Fruit fly (Drosophila melanogaster) whole organism, embryonic: ENCODE results near the gene RpL18.

Experiments used
- ATbp ChIP-seq: fragments of 200-800 bp; sonication (Bioruptor generic); optimal IDR thresholded peaks from 2 replicates; lab custom pipeline; 2017; ENCODE audit warnings: missing biosample characterization, mild to moderate bottlenecking, missing genetic modification characterization, missing genetic modification reagents
- Aef1 ChIP-seq: fragments of 200-800 bp; sonication (Bioruptor generic); IDR thresholded peaks from 3 replicates; pipeline ENCODE4 v1.3.6; 2022; ENCODE audit warnings: missing biosample characterization, missing genetic modification characterization
- Atf-2 ChIP-seq: fragments of 200-800 bp; sonication (Bioruptor generic); optimal IDR thresholded peaks from 2 replicates; lab custom pipeline; 2016; ENCODE audit warnings: missing biosample characterization, missing genetic modification characterization
- BEAF-32 ChIP-seq: fragments of 200-800 bp; sonication (Bioruptor generic); optimal IDR thresholded peaks from 3 replicates; lab custom pipeline; 2017; ENCODE audit warnings: missing biosample characterization, missing genetic modification characterization, mild to moderate bottlenecking, moderate library complexity, missing genetic modification reagents
- Bdp1 ChIP-seq: fragments of 200-800 bp; sonication (Bioruptor generic); optimal IDR thresholded peaks from 3 replicates; lab custom pipeline; 2016; ENCODE audit warnings: missing biosample characterization, missing genetic modification characterization
- Bteb2 ChIP-seq: fragments of 200-800 bp; sonication (Bioruptor generic); optimal IDR thresholded peaks from 2 replicates; lab custom pipeline; 2016; ENCODE audit warnings: missing biosample characterization, missing genetic modification characterization
- CG10274 ChIP-seq: fragments of 200-800 bp; sonication (Bioruptor generic); optimal IDR thresholded peaks from 3 replicates; lab custom pipeline; 2017; ENCODE audit warnings: missing biosample characterization, mild to moderate bottlenecking, missing genetic modification characterization
- CG13424 ChIP-seq: fragments of 200-800 bp; sonication (Bioruptor generic); optimal IDR thresholded peaks from 2 replicates; lab custom pipeline; 2019; ENCODE audit warnings: missing biosample characterization, mild to moderate bottlenecking, missing genetic modification characterization, moderate library complexity
- CG14710 ChIP-seq: fragments of 200-800 bp; sonication (Bioruptor generic); optimal IDR thresholded peaks from 3 replicates; lab custom pipeline; 2019; ENCODE audit warnings: missing biosample characterization, mild to moderate bottlenecking, missing genetic modification characterization, moderate library complexity
- CG15479 ChIP-seq: fragments of 200-800 bp; sonication (Bioruptor generic); optimal IDR thresholded peaks from 3 replicates; lab custom pipeline; 2019; ENCODE audit warnings: missing biosample characterization, mild to moderate bottlenecking, missing genetic modification characterization, moderate library complexity
- CG17361 ChIP-seq: fragments of 200-800 bp; sonication (Bioruptor generic); IDR thresholded peaks from 3 replicates; pipeline ENCODE4 v1.3.6; 2022; ENCODE audit warnings: missing biosample characterization, missing genetic modification characterization
- CG17612 ChIP-seq: fragments of 200-800 bp; sonication (Bioruptor generic); IDR thresholded peaks from 2 replicates; pipeline ENCODE4 v1.3.6; 2022; ENCODE audit warnings: missing biosample characterization, missing genetic modification characterization
- CG17829 ChIP-seq: fragments of 200-800 bp; optimal IDR thresholded peaks from 2 replicates; lab custom pipeline; 2019; ENCODE audit warnings: missing biosample characterization, mild to moderate bottlenecking, missing genetic modification characterization, moderate library complexity
- CG18476 ChIP-seq: fragments of 200-800 bp; sonication (Bioruptor generic); optimal IDR thresholded peaks from 2 replicates; lab custom pipeline; 2016; ENCODE audit warnings: missing biosample characterization, mild to moderate bottlenecking, missing genetic modification characterization
- CG2199 ChIP-seq: fragments of 200-800 bp; sonication (Bioruptor generic); IDR thresholded peaks from 3 replicates; pipeline ENCODE4 v1.3.6; 2022; ENCODE audit warnings: missing biosample characterization, missing genetic modification characterization
- CG31224 ChIP-seq: fragments of 200-800 bp; sonication (Bioruptor generic); IDR thresholded peaks from 2 replicates; pipeline ENCODE4 v1.3.6; 2022; ENCODE audit warnings: missing biosample characterization, missing genetic modification characterization
- CG4360 ChIP-seq: fragments of 200-800 bp; sonication (Bioruptor generic); IDR thresholded peaks from 2 replicates; pipeline ENCODE4 v1.3.6; 2022; ENCODE audit warnings: missing biosample characterization, missing genetic modification characterization
- CG5245 ChIP-seq: fragments of 200-800 bp; sonication (Bioruptor generic); optimal IDR thresholded peaks from 3 replicates; lab custom pipeline; 2016; ENCODE audit warnings: missing biosample characterization, missing genetic modification characterization
- CG6254 ChIP-seq: fragments of 200-800 bp; sonication (Bioruptor generic); optimal IDR thresholded peaks from 3 replicates; lab custom pipeline; 2017; ENCODE audit warnings: mild to moderate bottlenecking, missing biosample characterization, missing genetic modification reagents, missing genetic modification characterization
- CG6854 ChIP-seq: fragments of 200-800 bp; sonication (Bioruptor generic); optimal IDR thresholded peaks from 3 replicates; lab custom pipeline; 2017; ENCODE audit warnings: missing biosample characterization, mild to moderate bottlenecking, missing genetic modification characterization
- CG8290 ChIP-seq, 3 experiments: fragments of 200-800 bp; sonication (Bioruptor generic); optimal IDR thresholded peaks; 2 replicates each; lab custom pipeline; 2016 to 2019; ENCODE audit warnings: missing biosample characterization in 3 of 3, missing genetic modification characterization in 3 of 3, mild to moderate bottlenecking in 2 of 3, moderate library complexity in 1 of 3
- CG8944 ChIP-seq: fragments of 200-800 bp; sonication (Bioruptor generic); optimal IDR thresholded peaks from 3 replicates; lab custom pipeline; 2016; ENCODE audit warnings: missing biosample characterization, missing genetic modification characterization
- D19A ChIP-seq: fragments of 200-800 bp; optimal IDR thresholded peaks from 3 replicates; lab custom pipeline; 2019; ENCODE audit warnings: missing biosample characterization, mild to moderate bottlenecking, missing genetic modification characterization, moderate library complexity
- Dll ChIP-seq: fragments of 200-800 bp; sonication (Bioruptor generic); IDR thresholded peaks from 4 replicates; pipeline ENCODE4 v1.3.6; 2022; ENCODE audit warnings: missing biosample characterization, missing genetic modification characterization; ENCODE audit not compliant: partially characterized antibody
- Mad ChIP-seq: fragments of 200-800 bp; sonication (Bioruptor generic); optimal IDR thresholded peaks from 2 replicates; lab custom pipeline; 2016; ENCODE audit warnings: missing biosample characterization, missing genetic modification characterization
- Poxn ChIP-seq: fragments of 200-800 bp; sonication (Bioruptor generic); IDR thresholded peaks from 2 replicates; pipeline ENCODE4 v1.3.6; 2022; ENCODE audit warnings: missing biosample characterization, missing genetic modification characterization
- Sin3A ChIP-seq: fragments of >200 bp; optimal IDR thresholded peaks from 2 replicates; lab custom pipeline; 2018
- TFAM ChIP-seq: fragments of 200-800 bp; sonication (Bioruptor generic); optimal IDR thresholded peaks from 2 replicates; lab custom pipeline; 2017; ENCODE audit warnings: missing biosample characterization, missing genetic modification characterization, inconsistent platforms
- Tbp ChIP-seq: fragments of >200 bp; optimal IDR thresholded peaks from 2 replicates; lab custom pipeline; 2018; ENCODE audit warnings: missing biosample characterization, missing genetic modification characterization
- Xrp1 ChIP-seq: fragments of 200-800 bp; sonication (Bioruptor generic); IDR thresholded peaks from 2 replicates; pipeline ENCODE4 v1.3.6; 2022; ENCODE audit warnings: missing biosample characterization, missing genetic modification characterization
- bowl ChIP-seq: fragments of 200-800 bp; sonication (Bioruptor generic); IDR thresholded peaks from 2 replicates; pipeline ENCODE4 v1.3.6; 2022; ENCODE audit warnings: missing biosample characterization, missing genetic modification characterization
- crol ChIP-seq: fragments of 200-800 bp; sonication (Bioruptor generic); IDR thresholded peaks from 2 replicates; pipeline ENCODE4 v1.3.6; 2022; ENCODE audit warnings: missing biosample characterization, missing genetic modification characterization
- fru ChIP-seq: fragments of >200 bp; optimal IDR thresholded peaks from 2 replicates; lab custom pipeline; 2017
- hkb ChIP-seq, 2 experiments: fragments of 200-800 bp in 1 of 2; fragments of >200 bp in 1 of 2; sonication (Bioruptor generic) in 1 of 2; IDR thresholded peaks in 1 of 2; optimal IDR thresholded peaks in 1 of 2; 2 replicates each; pipeline versions ENCODE4 v1.3.6 to Lab custom; 2017 to 2022; ENCODE audit warnings: missing biosample characterization in 1 of 2, missing genetic modification characterization in 1 of 2
- jigr1 ChIP-seq: fragments of 200-800 bp; sonication (Bioruptor generic); IDR thresholded peaks from 3 replicates; pipeline ENCODE4 v1.3.6; 2022; ENCODE audit warnings: missing biosample characterization, missing genetic modification characterization
- ken ChIP-seq: fragments of 200-800 bp; sonication (Bioruptor generic); IDR thresholded peaks from 3 replicates; pipeline ENCODE4 v1.3.6; 2022; ENCODE audit warnings: missing biosample characterization, missing genetic modification characterization
- klu ChIP-seq: fragments of 200-800 bp; sonication (Bioruptor generic); IDR thresholded peaks from 2 replicates; pipeline ENCODE4 v1.3.6; 2022; ENCODE audit warnings: missing biosample characterization, missing genetic modification characterization
- lola ChIP-seq, 3 experiments: fragments of >200 bp in 2 of 3; fragments of 200-800 bp in 1 of 3; sonication (Bioruptor generic) in 1 of 3; optimal IDR thresholded peaks; 2 replicates each; lab custom pipeline; 2017 to 2019; ENCODE audit warnings: missing biosample characterization in 3 of 3, missing genetic modification characterization in 3 of 3, mild to moderate bottlenecking in 1 of 3, moderate library complexity in 1 of 3
- nerfin-1 ChIP-seq: fragments of 200-800 bp; sonication (Bioruptor generic); optimal IDR thresholded peaks from 3 replicates; lab custom pipeline; 2019; ENCODE audit warnings: missing biosample characterization, mild to moderate bottlenecking, missing genetic modification characterization, moderate library complexity
- pnt ChIP-seq: fragments of 200-800 bp; sonication (Bioruptor generic); optimal IDR thresholded peaks from 3 replicates; lab custom pipeline; 2016; ENCODE audit warnings: missing biosample characterization, missing genetic modification characterization
- prd ChIP-seq, 3 experiments: fragments of >200 bp in 2 of 3; fragments of 200-800 bp in 1 of 3; sonication (Bioruptor generic) in 1 of 3; optimal IDR thresholded peaks in 2 of 3; IDR thresholded peaks in 1 of 3; 2 replicates in 2 of 3; 3 replicates in 1 of 3; pipeline versions ENCODE4 v1.3.6 to Lab custom; 2017 to 2022; ENCODE audit warnings: missing biosample characterization in 1 of 3, missing genetic modification characterization in 1 of 3
- repo ChIP-seq: fragments of 200-800 bp; sonication (Bioruptor generic); optimal IDR thresholded peaks from 2 replicates; lab custom pipeline; 2016; ENCODE audit warnings: missing biosample characterization, missing genetic modification characterization
- ro ChIP-seq: fragments of 200-800 bp; sonication (Bioruptor generic); IDR thresholded peaks from 2 replicates; pipeline ENCODE4 v1.3.6; 2022; ENCODE audit warnings: missing biosample characterization, missing genetic modification characterization
- sisA ChIP-seq: fragments of 200-800 bp; sonication (Bioruptor generic); IDR thresholded peaks from 2 replicates; pipeline ENCODE4 v1.3.6; 2022; ENCODE audit warnings: missing biosample characterization, missing genetic modification characterization
- slou ChIP-seq: fragments of 200-800 bp; sonication (Bioruptor generic); optimal IDR thresholded peaks from 3 replicates; lab custom pipeline; 2016; ENCODE audit warnings: missing biosample characterization, missing genetic modification characterization
- sob ChIP-seq: fragments of 200-800 bp; sonication (Bioruptor generic); IDR thresholded peaks from 2 replicates; pipeline ENCODE4 v1.3.6; 2022; ENCODE audit warnings: missing biosample characterization, missing genetic modification characterization
- tll ChIP-seq, 2 experiments: fragments of 200-800 bp in 1 of 2; fragments of >200 bp in 1 of 2; sonication (Bioruptor generic) in 1 of 2; optimal IDR thresholded peaks; 2 replicates each; lab custom pipeline; 2017 to 2019; ENCODE audit warnings: missing biosample characterization in 2 of 2, missing genetic modification characterization in 2 of 2, mild to moderate bottlenecking in 1 of 2, moderate library complexity in 1 of 2
- trh ChIP-seq: fragments of 200-800 bp; sonication (Bioruptor generic); optimal IDR thresholded peaks from 2 replicates; lab custom pipeline; 2016; ENCODE audit warnings: missing biosample characterization, missing genetic modification characterization
- yki ChIP-seq: fragments of >200 bp; optimal IDR thresholded peaks from 3 replicates; lab custom pipeline; 2018

RpL18 gene

DNA sequence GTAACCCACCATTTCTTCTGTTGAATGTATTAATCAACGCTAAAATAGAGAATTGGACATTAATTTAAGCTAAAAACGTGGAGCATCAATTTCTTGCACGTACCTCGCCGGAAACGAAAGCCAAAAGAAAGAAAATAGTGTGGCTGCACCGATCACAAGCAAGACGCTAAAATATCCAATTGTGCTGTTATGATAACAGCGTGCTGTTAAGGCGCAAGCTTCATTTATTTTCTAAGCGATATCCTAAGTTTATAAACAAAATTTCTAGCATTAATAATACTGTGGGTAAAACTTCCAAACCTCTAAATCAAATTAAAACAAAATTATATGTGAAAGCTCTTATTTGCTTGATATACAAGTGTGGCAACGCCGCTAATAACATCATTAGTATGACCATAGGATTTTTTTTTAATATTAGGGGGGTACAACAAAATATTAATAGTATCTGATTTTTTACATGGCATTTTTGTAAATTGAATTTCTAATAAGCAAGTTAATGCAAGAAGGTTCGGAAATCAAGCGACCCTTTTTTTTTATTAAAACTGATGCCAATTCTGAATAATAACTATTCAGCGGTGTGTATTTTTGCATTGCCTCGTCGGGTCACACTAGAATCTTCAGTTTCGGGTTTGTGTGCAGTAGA, at the start of gene RpL18, which contains the start of gene Neos (continued):
- TF ChIP-seq crol (GFP tag; lab: Robert Waterston, UW) = no peak
- no peak for TF ChIP-seq prd (optimal IDR thresholded peaks at IDR 0.05; lab: Kevin White, UChicago)
- peak; percentile 47; the same call in 2 of the 3 replicates for TF ChIP-seq prd (GFP tag; IDR thresholded peaks at IDR 0.05; lab: Robert Waterston, UW)
- peak; percentile 66 for TF ChIP-seq Bdp1
- peak; percentile 46 for TF ChIP-seq BEAF-32 (GFP tag; lab: Kevin White, UChicago)
- TF ChIP-seq Sin3A (lab: Kevin White, UChicago) = peak; percentile 36
- TF ChIP-seq CG17361 = peak; percentile 79; the same call in 2 of the 3 replicates
- TF ChIP-seq Aef1 (GFP tag; lab: Robert Waterston, UW) = no peak
- peak; percentile 41 for TF ChIP-seq sob (GFP tag; lab: Robert Waterston, UW)
- TF ChIP-seq Xrp1 (GFP tag; lab: Robert Waterston, UW) = no peak
- TF ChIP-seq CG5245 (GFP tag; lab: Kevin White, UChicago) = peak; percentile 46
- TF ChIP-seq CG31224 (GFP tag; lab: Robert Waterston, UW) = no peak
- no peak for TF ChIP-seq TFAM
- TF ChIP-seq slou (GFP tag; lab: Kevin White, UChicago) = no peak
- no peak for TF ChIP-seq CG2199
- peak; percentile 56 for TF ChIP-seq CG10274 (GFP tag; lab: Kevin White, UChicago)
- peak; percentile 48 for TF ChIP-seq Bteb2 (GFP tag; lab: Kevin White, UChicago)
- TF ChIP-seq bowl = no peak
- peak; percentile 78 for TF ChIP-seq CG18476 (GFP tag; lab: Kevin White, UChicago)
- TF ChIP-seq Dll (GFP tag; lab: Robert Waterston, UW) = 0 out of 4 replicates have a peak, but pooled peaks have one; percentile 41
- TF ChIP-seq trh (GFP tag; lab: Kevin White, UChicago) = peak; percentile 13
- TF ChIP-seq CG6254 = peak; percentile 62
- TF ChIP-seq CG15479 (GFP tag; lab: Kevin White, UChicago) = peak; percentile 11
- TF ChIP-seq Poxn (GFP tag; lab: Robert Waterston, UW) = no peak; the same call in 1 of the 2 replicates
- TF ChIP-seq lola (GFP tag; optimal IDR thresholded peaks at IDR 0.05; lab: Kevin White, UChicago) = peak in 1 of 3 experiments; percentile 50
- no peak for TF ChIP-seq hkb (optimal IDR thresholded peaks at IDR 0.05; lab: Kevin White, UChicago)
- peak; percentile 70 for TF ChIP-seq hkb (GFP tag; IDR thresholded peaks at IDR 0.05; lab: Robert Waterston, UW)
- TF ChIP-seq Atf-2 = peak; percentile 45
- TF ChIP-seq jigr1 (GFP tag; lab: Robert Waterston, UW) = no peak
- peak; percentile 57 for TF ChIP-seq nerfin-1 (tag; lab: Kevin White, UChicago)
- peak; percentile 66 for TF ChIP-seq Mad (GFP tag; lab: Kevin White, UChicago)
- no peak for TF ChIP-seq pnt (GFP tag; lab: Kevin White, UChicago)
- peak; percentile 61 for TF ChIP-seq ATbp
- TF ChIP-seq CG14710 (tag; lab: Kevin White, UChicago) = peak; percentile 82
- TF ChIP-seq CG4360 (GFP tag; lab: Robert Waterston, UW) = no peak
- TF ChIP-seq Tbp = no peak
- 0 out of 3 replicates have a peak, but pooled peaks have one; percentile 26 for TF ChIP-seq ken (GFP tag; lab: Robert Waterston, UW)
- no peak for TF ChIP-seq ro (GFP tag; lab: Robert Waterston, UW)
- no peak for TF ChIP-seq fru
- peak; percentile 49 for TF ChIP-seq CG17829 (tag; lab: Kevin White, UChicago)
- peak; percentile 68 for TF ChIP-seq CG13424 (tag; lab: Kevin White, UChicago)
- peak; percentile 56 for TF ChIP-seq CG8290 (GFP tag; optimal IDR thresholded peaks at IDR 0.05; lab: Kevin White, UChicago)
- TF ChIP-seq CG8290 (tag; optimal IDR thresholded peaks at IDR 0.05; lab: Kevin White, UChicago) = peak; percentile 11 to 86
- no peak for TF ChIP-seq CG17612 (GFP tag; lab: Robert Waterston, UW)
- TF ChIP-seq CG6854 (GFP tag; lab: Kevin White, UChicago) = peak; percentile 27
- TF ChIP-seq sisA (GFP tag; lab: Robert Waterston, UW) = peak; percentile 36; the same call in 1 of the 2 replicates
- TF ChIP-seq yki (lab: Kevin White, UChicago) = no peak
- peak; percentile 49; the same call in 1 of the 2 replicates for TF ChIP-seq klu (GFP tag; lab: Robert Waterston, UW)
- TF ChIP-seq repo (GFP tag; lab: Kevin White, UChicago) = peak; percentile 64
- peak in 1 of 2 experiments; percentile 25 for TF ChIP-seq tll (GFP tag; optimal IDR thresholded peaks at IDR 0.05; lab: Kevin White, UChicago)
- TF ChIP-seq CG8944 = no peak
- no peak for TF ChIP-seq D19A (tag; lab: Kevin White, UChicago)
